Worm (Caenorhabditis elegans) whole organism, L4 larva: Measurements from ENCODE around the gene T05H10.8.

Experiments
- F10B5.3 ChIP-seq: sonication (generic microtip); optimal IDR thresholded peaks from 2 replicates; lab custom pipeline; 2016; ENCODE audit warnings: mild to moderate bottlenecking, missing genetic modification characterization, missing compliant biosample characterization
- R02D3.7 ChIP-seq: fragments of 150-350 bp; sonication (generic microtip); optimal IDR thresholded peaks from 3 replicates; lab custom pipeline; 2014; ENCODE audit warnings: missing biosample characterization, missing genetic modification characterization
- T20F7.1 ChIP-seq: fragments of 200-800 bp; sonication (Bioruptor generic); optimal IDR thresholded peaks from 2 replicates; lab custom pipeline; 2018; ENCODE audit warnings: mild to moderate bottlenecking, missing genetic modification characterization, missing compliant biosample characterization
- Y105C5A.15 ChIP-seq: fragments of 200-800 bp; sonication (Bioruptor generic); IDR thresholded peaks from 2 replicates; pipeline ENCODE4 v1.3.6; 2022; ENCODE audit warnings: missing genetic modification characterization, missing compliant biosample characterization
- Y75B8A.6 ChIP-seq: fragments of 200-800 bp; sonication (Bioruptor generic); IDR thresholded peaks from 2 replicates; pipeline ENCODE4 v1.3.6; 2022; ENCODE audit warnings: missing genetic modification reagents, missing genetic modification characterization, missing compliant biosample characterization
- aly-2 ChIP-seq: sonication (generic microtip); optimal IDR thresholded peaks from 2 replicates; lab custom pipeline; 2018; ENCODE audit warnings: missing biosample characterization, missing genetic modification characterization
- attf-4 ChIP-seq: sonication (generic microtip); optimal IDR thresholded peaks from 3 replicates; lab custom pipeline; 2017; ENCODE audit warnings: missing biosample characterization, missing genetic modification characterization
- ceh-28 ChIP-seq: fragments of 150-350 bp; optimal IDR thresholded peaks from 2 replicates; lab custom pipeline; 2014; ENCODE audit warnings: missing biosample characterization, missing genetic modification reagents, missing genetic modification characterization
- ceh-32 ChIP-seq: sonication (generic microtip); optimal IDR thresholded peaks from 2 replicates; lab custom pipeline; 2016; ENCODE audit warnings: mild to moderate bottlenecking, missing genetic modification characterization, missing compliant biosample characterization; ENCODE audit not compliant: poor library complexity
- ceh-82 ChIP-seq: sonication (generic microtip); optimal IDR thresholded peaks from 2 replicates; lab custom pipeline; 2017; ENCODE audit warnings: missing biosample characterization, missing genetic modification characterization
- ces-1 ChIP-seq: fragments of 150-350 bp; sonication (generic microtip); optimal IDR thresholded peaks from 4 replicates; lab custom pipeline; 2014; ENCODE audit warnings: missing biosample characterization, missing genetic modification reagents, missing genetic modification characterization
- cey-2 ChIP-seq: sonication (generic microtip); optimal IDR thresholded peaks from 3 replicates; lab custom pipeline; 2017; ENCODE audit warnings: missing genetic modification characterization, mild to moderate bottlenecking, missing compliant biosample characterization, antibody characterized with exemption, borderline replicate concordance; ENCODE audit not compliant: insufficient read depth
- ctbp-1 ChIP-seq: fragments of 200-800 bp; sonication (Bioruptor generic); IDR thresholded peaks from 2 replicates; pipeline ENCODE4 v1.3.6; 2022; ENCODE audit warnings: missing genetic modification reagents, missing genetic modification characterization, missing compliant biosample characterization
- daf-12 ChIP-seq: fragments of 150-350 bp; optimal IDR thresholded peaks from 2 replicates; lab custom pipeline; 2014; ENCODE audit warnings: missing biosample characterization, missing genetic modification reagents, missing genetic modification characterization
- daf-19 ChIP-seq: fragments of 200-800 bp; sonication (Bioruptor generic); conservative IDR thresholded peaks from 2 replicates; pipeline ENCODE4 v1.3.6; 2022; ENCODE audit warnings: missing genetic modification characterization, missing compliant biosample characterization
- daf-8 ChIP-seq: fragments of 200-800 bp; sonication (Bioruptor generic); IDR thresholded peaks from 2 replicates; pipeline ENCODE4 v1.3.6; 2022; ENCODE audit warnings: missing genetic modification characterization, missing compliant biosample characterization
- dmd-6 ChIP-seq: fragments of 200-800 bp; sonication (Bioruptor generic); IDR thresholded peaks from 2 replicates; pipeline ENCODE4 v1.3.6; 2022; ENCODE audit warnings: missing genetic modification reagents, missing genetic modification characterization, missing compliant biosample characterization
- egl-27 ChIP-seq: sonication (generic microtip); optimal IDR thresholded peaks from 3 replicates; lab custom pipeline; 2017; ENCODE audit warnings: missing biosample characterization, missing genetic modification reagents, missing genetic modification characterization
- egl-43 ChIP-seq: fragments of 200-800 bp; sonication (Bioruptor generic); IDR thresholded peaks from 2 replicates; pipeline ENCODE4 v1.3.6; 2022; ENCODE audit warnings: missing genetic modification reagents, missing genetic modification characterization, missing compliant biosample characterization
- fkh-10 ChIP-seq: fragments of 150-350 bp; optimal IDR thresholded peaks from 2 replicates; lab custom pipeline; 2014; ENCODE audit warnings: missing biosample characterization, missing genetic modification reagents, missing genetic modification characterization
- gei-8 ChIP-seq: fragments of 200-800 bp; sonication (Bioruptor generic); optimal IDR thresholded peaks from 2 replicates; lab custom pipeline; 2018; ENCODE audit warnings: mild to moderate bottlenecking, missing genetic modification characterization, missing compliant biosample characterization
- hif-1 ChIP-seq, 2 experiments: sonication (generic microtip); optimal IDR thresholded peaks; 2 replicates each; lab custom pipeline; 2016 to 2017; ENCODE audit warnings: missing compliant biosample characterization in 2 of 2, missing genetic modification characterization in 2 of 2, missing genetic modification reagents in 2 of 2, missing genotype in 2 of 2, mild to moderate bottlenecking in 1 of 2
- hlh-11 ChIP-seq: fragments of 200-800 bp; sonication (Bioruptor generic); optimal IDR thresholded peaks from 2 replicates; lab custom pipeline; 2018; ENCODE audit warnings: mild to moderate bottlenecking, missing genetic modification characterization, missing compliant biosample characterization
- lim-7 ChIP-seq: fragments of 200-800 bp; sonication (Bioruptor generic); IDR thresholded peaks from 2 replicates; pipeline ENCODE4 v1.3.6; 2022; ENCODE audit warnings: missing genetic modification characterization, missing compliant biosample characterization
- lin-15B ChIP-seq: fragments of 150-350 bp; sonication (generic microtip); optimal IDR thresholded peaks from 3 replicates; lab custom pipeline; 2014; ENCODE audit warnings: missing biosample characterization, missing genetic modification characterization
- lin-29 ChIP-seq: fragments of 200-800 bp; sonication (Bioruptor generic); IDR thresholded peaks from 2 replicates; pipeline ENCODE4 v1.3.6; 2022; ENCODE audit warnings: missing genetic modification reagents, missing genetic modification characterization, missing compliant biosample characterization
- lin-38 ChIP-seq: fragments of 200-800 bp; sonication (Bioruptor generic); IDR thresholded peaks from 2 replicates; pipeline ENCODE4 v1.3.6; 2022; ENCODE audit warnings: missing genetic modification reagents, missing genetic modification characterization, missing compliant biosample characterization
- lin-39 ChIP-seq: fragments of 150-350 bp; optimal IDR thresholded peaks from 2 replicates; lab custom pipeline; 2014; ENCODE audit warnings: missing biosample characterization, missing genetic modification reagents, missing genetic modification characterization
- lsy-2 ChIP-seq, 2 experiments: fragments of 150-350 bp in 1 of 2; sonication (generic microtip) in 1 of 2; optimal IDR thresholded peaks; 2 replicates each; lab custom pipeline; 2014 to 2017; ENCODE audit warnings: missing biosample characterization in 2 of 2, missing genetic modification characterization in 2 of 2
- madf-5 ChIP-seq, 2 experiments: fragments of 200-800 bp; sonication (Bioruptor generic); IDR thresholded peaks; 2 replicates each; pipeline ENCODE4 v1.3.6; 2022; ENCODE audit warnings: missing compliant biosample characterization in 2 of 2, missing genetic modification characterization in 2 of 2
- madf-9 ChIP-seq: fragments of 200-800 bp; sonication (Bioruptor generic); conservative IDR thresholded peaks from 2 replicates; pipeline ENCODE4 v1.3.6; 2022; ENCODE audit warnings: missing genetic modification reagents, missing genetic modification characterization, missing compliant biosample characterization
- mdl-1 ChIP-seq, 2 experiments: fragments of 150-350 bp in 1 of 2; sonication (generic microtip) in 1 of 2; optimal IDR thresholded peaks; 2 replicates each; lab custom pipeline; 2014 to 2017; ENCODE audit warnings: missing biosample characterization in 2 of 2, missing genetic modification characterization in 2 of 2
- mes-2 ChIP-seq: sonication (generic microtip); optimal IDR thresholded peaks from 2 replicates; lab custom pipeline; 2016; ENCODE audit warnings: missing genotype, mild to moderate bottlenecking, missing genetic modification characterization, missing compliant biosample characterization; ENCODE audit not compliant: poor library complexity, severe bottlenecking
- mxl-3 ChIP-seq: fragments of 200-800 bp; sonication (Bioruptor generic); optimal IDR thresholded peaks from 2 replicates; lab custom pipeline; 2018; ENCODE audit warnings: mild to moderate bottlenecking, missing genetic modification characterization, missing compliant biosample characterization
- nhr-10 ChIP-seq: fragments of 150-350 bp; optimal IDR thresholded peaks from 2 replicates; lab custom pipeline; 2014; ENCODE audit warnings: missing biosample characterization, missing genetic modification characterization
- nhr-25 ChIP-seq: sonication (generic microtip); optimal IDR thresholded peaks from 2 replicates; lab custom pipeline; 2017; ENCODE audit warnings: missing genetic modification characterization, mild to moderate bottlenecking, missing compliant biosample characterization, antibody characterized with exemption, moderate library complexity, borderline replicate concordance; ENCODE audit not compliant: insufficient read depth
- nhr-41 ChIP-seq: fragments of 200-800 bp; sonication (Bioruptor generic); IDR thresholded peaks from 2 replicates; pipeline ENCODE4 v1.3.6; 2022; ENCODE audit warnings: missing genetic modification reagents, missing genetic modification characterization, missing compliant biosample characterization
- nhr-76 ChIP-seq: fragments of 150-350 bp; optimal IDR thresholded peaks from 2 replicates; lab custom pipeline; 2014; ENCODE audit warnings: missing biosample characterization, missing genetic modification characterization
- nhr-77 ChIP-seq: fragments of 150-350 bp; optimal IDR thresholded peaks from 2 replicates; lab custom pipeline; 2014; ENCODE audit warnings: missing biosample characterization, missing genetic modification characterization
- rbr-2 ChIP-seq: sonication (generic microtip); optimal IDR thresholded peaks from 2 replicates; lab custom pipeline; 2016; ENCODE audit warnings: missing genotype, missing genetic modification characterization, missing compliant biosample characterization
- sdz-12 ChIP-seq: fragments of 200-800 bp; sonication (Bioruptor generic); optimal IDR thresholded peaks from 2 replicates; lab custom pipeline; 2018; ENCODE audit warnings: mild to moderate bottlenecking, missing genetic modification characterization, missing compliant biosample characterization
- spr-3 ChIP-seq: fragments of 200-800 bp; sonication (Bioruptor generic); optimal IDR thresholded peaks from 2 replicates; lab custom pipeline; 2018; ENCODE audit warnings: mild to moderate bottlenecking, missing genetic modification characterization, missing compliant biosample characterization
- unc-130 ChIP-seq: sonication (generic microtip); optimal IDR thresholded peaks from 2 replicates; lab custom pipeline; 2016; ENCODE audit warnings: missing genetic modification reagents, missing genetic modification characterization, missing compliant biosample characterization
- unc-39 ChIP-seq: sonication (generic microtip); optimal IDR thresholded peaks from 2 replicates; lab custom pipeline; 2017; ENCODE audit warnings: missing biosample characterization, missing genetic modification characterization
- unc-62 ChIP-seq, 3 experiments: fragments of 150-350 bp in 1 of 3; sonication (generic microtip); optimal IDR thresholded peaks in 2 of 3; peaks in 1 of 3; 1 replicate in 1 of 3; 2 replicates in 2 of 3; lab custom pipeline; 2014 to 2017; ENCODE audit warnings: missing biosample characterization in 3 of 3, missing genetic modification characterization in 3 of 3, missing genetic modification reagents in 3 of 3, missing genotype in 1 of 3
- vab-7 ChIP-seq: fragments of 200-800 bp; sonication (Bioruptor generic); IDR thresholded peaks from 2 replicates; pipeline ENCODE4 v1.3.6; 2022; ENCODE audit warnings: missing genetic modification reagents, missing genetic modification characterization, missing compliant biosample characterization
- zag-1 ChIP-seq: fragments of 150-350 bp; optimal IDR thresholded peaks from 2 replicates; lab custom pipeline; 2014; ENCODE audit warnings: missing biosample characterization, missing genetic modification characterization
- zfp-3 ChIP-seq: fragments of 200-800 bp; sonication (Bioruptor generic); conservative IDR thresholded peaks from 2 replicates; pipeline ENCODE4 v1.3.6; 2022; ENCODE audit warnings: missing genetic modification reagents, missing genetic modification characterization, missing compliant biosample characterization
- zip-2 ChIP-seq: fragments of 150-350 bp; optimal IDR thresholded peaks from 2 replicates; lab custom pipeline; 2014; ENCODE audit warnings: missing biosample characterization, missing genetic modification characterization
- ztf-7 ChIP-seq: fragments of 150-350 bp; optimal IDR thresholded peaks from 2 replicates; lab custom pipeline; 2014; ENCODE audit warnings: missing biosample characterization, missing genetic modification characterization

Gene T05H10.8

ce11 chrII:8016761-8017160 lies 42.1 kb upstream of the T05H10.8 start (continued):
- TF ChIP-seq nhr-25 (tag; lab: Kevin White, UChicago): peak; percentile 53
- TF ChIP-seq ceh-82 (tag; lab: Kevin White, UChicago): no peak
- TF ChIP-seq lsy-2 (tag; optimal IDR thresholded peaks at IDR 0.05; lab: Kevin White, UChicago): peak; percentile 59 to 82
- no peak for TF ChIP-seq daf-8
- no peak for TF ChIP-seq spr-3 (GFP tag; lab: Kevin White, UChicago)
- no peak for TF ChIP-seq ctbp-1 (GFP tag; lab: Robert Waterston, UW)
- TF ChIP-seq madf-9 (GFP tag; lab: Robert Waterston, UW): peak; percentile 6; the same call in 1 of the 2 replicates
- no peak for TF ChIP-seq vab-7 (GFP tag; lab: Robert Waterston, UW)
- peak in 1 of 2 experiments; percentile 81 for TF ChIP-seq hif-1 (tag; optimal IDR thresholded peaks at IDR 0.05; lab: Kevin White, UChicago)
- TF ChIP-seq nhr-77 (tag; lab: Kevin White, UChicago): peak; percentile 81
- TF ChIP-seq sdz-12: no peak
- no peak for TF ChIP-seq egl-43 (GFP tag; lab: Robert Waterston, UW)
- no peak for TF ChIP-seq F10B5.3 (tag; lab: Kevin White, UChicago)
- TF ChIP-seq attf-4 (tag; lab: Kevin White, UChicago): no peak
- no peak for TF ChIP-seq R02D3.7 (tag; lab: Kevin White, UChicago)
- peak; percentile 44 for TF ChIP-seq mes-2 (tag; lab: Kevin White, UChicago)
- TF ChIP-seq ces-1 (GFP tag; lab: Kevin White, UChicago): no peak
- 0 out of 4 replicates have a peak, but pooled peaks of 1 of the 2 experiments have one; percentile 14 for TF ChIP-seq madf-5 (GFP tag; IDR thresholded peaks at IDR 0.05; lab: Robert Waterston, UW)
- no peak for TF ChIP-seq daf-19 (GFP tag; lab: Robert Waterston, UW)
- peak; percentile 61 for TF ChIP-seq ztf-7 (tag; lab: Kevin White, UChicago)
- TF ChIP-seq unc-130 (GFP tag; lab: Kevin White, UChicago): no peak
- no peak for TF ChIP-seq Y75B8A.6 (GFP tag; lab: Robert Waterston, UW)
- peak; percentile 50 for TF ChIP-seq lin-38
- TF ChIP-seq aly-2 (tag; lab: Kevin White, UChicago): no peak
- no peak for TF ChIP-seq ceh-32 (tag; lab: Kevin White, UChicago)
- TF ChIP-seq nhr-10: peak; percentile 72
- peak; percentile 97 for TF ChIP-seq hlh-11 (tag; lab: Kevin White, UChicago)
- TF ChIP-seq lim-7: no peak
- TF ChIP-seq nhr-76 (tag; lab: Kevin White, UChicago): peak; percentile 32
- peak; percentile 97 for TF ChIP-seq dmd-6 (GFP tag; lab: Robert Waterston, UW)
- 0 out of 2 replicates have a peak, but pooled peaks have one; percentile 18 for TF ChIP-seq zfp-3 (GFP tag; lab: Robert Waterston, UW)
- TF ChIP-seq zag-1 (tag; lab: Kevin White, UChicago): no peak
- peak; percentile 58 for TF ChIP-seq cey-2 (tag; lab: Kevin White, UChicago)
- no peak for TF ChIP-seq gei-8
- no peak for TF ChIP-seq rbr-2 (tag; lab: Kevin White, UChicago)
- no peak for TF ChIP-seq daf-12 (tag; lab: Kevin White, UChicago)
- no peak for TF ChIP-seq Y105C5A.15 (GFP tag; lab: Robert Waterston, UW)
- peak; percentile 78 for TF ChIP-seq mxl-3
- no peak for TF ChIP-seq ceh-28 (tag; lab: Kevin White, UChicago)
- TF ChIP-seq mdl-1 (tag; optimal IDR thresholded peaks at IDR 0.05; lab: Kevin White, UChicago): peak; percentile 86 to 96
- peak in 1 of 2 experiments; percentile 99 for TF ChIP-seq unc-62 (GFP tag; optimal IDR thresholded peaks at IDR 0.05 in 1 of 2; lab: Kevin White, UChicago)
- no peak for TF ChIP-seq unc-62 (tag; optimal IDR thresholded peaks at IDR 0.05; lab: Kevin White, UChicago)
- TF ChIP-seq lin-29 (GFP tag; lab: Robert Waterston, UW): no peak
- TF ChIP-seq unc-39: no peak
- TF ChIP-seq fkh-10 (GFP tag; lab: Kevin White, UChicago): no peak
- no peak for TF ChIP-seq egl-27 (tag; lab: Kevin White, UChicago)
- no peak for TF ChIP-seq zip-2
- no peak for TF ChIP-seq lin-15B (tag; lab: Kevin White, UChicago)
- peak; percentile 78 for TF ChIP-seq T20F7.1
- TF ChIP-seq nhr-41: no peak
- no peak for TF ChIP-seq lin-39 (tag; lab: Kevin White, UChicago)
